Worm (Caenorhabditis elegans) whole organism, L4 larva: ENCODE data around the gene Y51A2D.18.

Experiments
- F10B5.3 ChIP-seq: sonication (generic microtip); optimal IDR thresholded peaks from 2 replicates; lab custom pipeline; 2016; ENCODE audit warnings: mild to moderate bottlenecking, missing genetic modification characterization, missing compliant biosample characterization
- F44E2.7 ChIP-seq: fragments of 200-800 bp; sonication (Bioruptor generic); IDR thresholded peaks from 2 replicates; pipeline ENCODE4 v2.1.2; 2022; ENCODE audit warnings: missing genetic modification characterization, missing compliant biosample characterization
- R02D3.7 ChIP-seq: fragments of 150-350 bp; sonication (generic microtip); optimal IDR thresholded peaks from 3 replicates; lab custom pipeline; 2014; ENCODE audit warnings: missing biosample characterization, missing genetic modification characterization
- T20F7.1 ChIP-seq: fragments of 200-800 bp; sonication (Bioruptor generic); optimal IDR thresholded peaks from 2 replicates; lab custom pipeline; 2018; ENCODE audit warnings: mild to moderate bottlenecking, missing genetic modification characterization, missing compliant biosample characterization
- Y105C5A.15 ChIP-seq: fragments of 200-800 bp; sonication (Bioruptor generic); IDR thresholded peaks from 2 replicates; pipeline ENCODE4 v1.3.6; 2022; ENCODE audit warnings: missing genetic modification characterization, missing compliant biosample characterization
- ZK337.2 ChIP-seq: fragments of 200-800 bp; sonication (Bioruptor generic); IDR thresholded peaks from 2 replicates; pipeline ENCODE4 v1.3.6; 2022; ENCODE audit warnings: missing genetic modification reagents, missing genetic modification characterization, missing compliant biosample characterization
- ZK546.5 ChIP-seq, 2 experiments: sonication (generic microtip); optimal IDR thresholded peaks; 2 replicates each; lab custom pipeline; 2017; ENCODE audit warnings: missing biosample characterization in 2 of 2, missing genetic modification characterization in 2 of 2
- aha-1 ChIP-seq: fragments of 150-350 bp; peaks from one replicate; lab custom pipeline; 2014; ENCODE audit warnings: missing biosample characterization, missing genetic modification characterization
- aly-2 ChIP-seq: sonication (generic microtip); optimal IDR thresholded peaks from 2 replicates; lab custom pipeline; 2018; ENCODE audit warnings: missing biosample characterization, missing genetic modification characterization
- arid-1 ChIP-seq: fragments of 200-800 bp; sonication (Bioruptor generic); conservative IDR thresholded peaks from 2 replicates; pipeline ENCODE4 v1.3.6; 2022; ENCODE audit warnings: missing genetic modification reagents, missing genetic modification characterization, missing compliant biosample characterization
- attf-4 ChIP-seq: sonication (generic microtip); optimal IDR thresholded peaks from 3 replicates; lab custom pipeline; 2017; ENCODE audit warnings: missing biosample characterization, missing genetic modification characterization
- ceh-32 ChIP-seq: sonication (generic microtip); optimal IDR thresholded peaks from 2 replicates; lab custom pipeline; 2016; ENCODE audit warnings: mild to moderate bottlenecking, missing genetic modification characterization, missing compliant biosample characterization; ENCODE audit not compliant: poor library complexity
- ceh-62 ChIP-seq: sonication (generic microtip); optimal IDR thresholded peaks from 2 replicates; lab custom pipeline; 2017; ENCODE audit warnings: missing biosample characterization, missing genetic modification characterization
- ces-1 ChIP-seq: fragments of 150-350 bp; sonication (generic microtip); optimal IDR thresholded peaks from 4 replicates; lab custom pipeline; 2014; ENCODE audit warnings: missing biosample characterization, missing genetic modification reagents, missing genetic modification characterization
- cey-2 ChIP-seq: sonication (generic microtip); optimal IDR thresholded peaks from 3 replicates; lab custom pipeline; 2017; ENCODE audit warnings: missing genetic modification characterization, mild to moderate bottlenecking, missing compliant biosample characterization, antibody characterized with exemption, borderline replicate concordance; ENCODE audit not compliant: insufficient read depth
- ctbp-1 ChIP-seq: fragments of 200-800 bp; sonication (Bioruptor generic); IDR thresholded peaks from 2 replicates; pipeline ENCODE4 v1.3.6; 2022; ENCODE audit warnings: missing genetic modification reagents, missing genetic modification characterization, missing compliant biosample characterization
- dmd-8 ChIP-seq: fragments of 200-800 bp; sonication (Bioruptor generic); IDR thresholded peaks from 2 replicates; pipeline ENCODE4 v1.3.6; 2022; ENCODE audit warnings: missing genetic modification characterization, missing compliant biosample characterization
- duxl-1 ChIP-seq: sonication (generic microtip); optimal IDR thresholded peaks from 2 replicates; lab custom pipeline; 2016; ENCODE audit warnings: mild to moderate bottlenecking, missing genetic modification characterization, moderate library complexity, missing compliant biosample characterization; ENCODE audit not compliant: poor library complexity
- fkh-10 ChIP-seq: fragments of 150-350 bp; optimal IDR thresholded peaks from 2 replicates; lab custom pipeline; 2014; ENCODE audit warnings: missing biosample characterization, missing genetic modification reagents, missing genetic modification characterization
- hif-1 ChIP-seq, 2 experiments: sonication (generic microtip); optimal IDR thresholded peaks; 2 replicates each; lab custom pipeline; 2016 to 2017; ENCODE audit warnings: missing compliant biosample characterization in 2 of 2, missing genetic modification characterization in 2 of 2, missing genetic modification reagents in 2 of 2, missing genotype in 2 of 2, mild to moderate bottlenecking in 1 of 2
- hlh-30 ChIP-seq: sonication (generic microtip); optimal IDR thresholded peaks from 2 replicates; lab custom pipeline; 2017; ENCODE audit warnings: antibody characterized with exemption, mild to moderate bottlenecking, missing genetic modification characterization, missing compliant biosample characterization; ENCODE audit not compliant: insufficient read depth
- hmg-1.1 ChIP-seq: fragments of 200-800 bp; sonication (Bioruptor generic); IDR thresholded peaks from 2 replicates; pipeline ENCODE4 v1.3.6; 2022; ENCODE audit warnings: missing genetic modification reagents, missing genetic modification characterization, missing compliant biosample characterization
- lim-7 ChIP-seq: fragments of 200-800 bp; sonication (Bioruptor generic); IDR thresholded peaks from 2 replicates; pipeline ENCODE4 v1.3.6; 2022; ENCODE audit warnings: missing genetic modification characterization, missing compliant biosample characterization
- lin-1 ChIP-seq: fragments of 200-800 bp; sonication (Bioruptor generic); IDR thresholded peaks from 2 replicates; pipeline ENCODE4 v1.3.6; 2022; ENCODE audit warnings: missing genetic modification reagents, missing genetic modification characterization, missing compliant biosample characterization
- lin-15B ChIP-seq: fragments of 150-350 bp; sonication (generic microtip); optimal IDR thresholded peaks from 3 replicates; lab custom pipeline; 2014; ENCODE audit warnings: missing biosample characterization, missing genetic modification characterization
- lir-3 ChIP-seq: sonication (generic microtip); optimal IDR thresholded peaks from 2 replicates; lab custom pipeline; 2016; ENCODE audit warnings: mild to moderate bottlenecking, missing genetic modification characterization, missing compliant biosample characterization
- lsy-2 ChIP-seq, 2 experiments: fragments of 150-350 bp in 1 of 2; sonication (generic microtip) in 1 of 2; optimal IDR thresholded peaks; 2 replicates each; lab custom pipeline; 2014 to 2017; ENCODE audit warnings: missing biosample characterization in 2 of 2, missing genetic modification characterization in 2 of 2
- madf-5 ChIP-seq, 2 experiments: fragments of 200-800 bp; sonication (Bioruptor generic); IDR thresholded peaks; 2 replicates each; pipeline ENCODE4 v1.3.6; 2022; ENCODE audit warnings: missing compliant biosample characterization in 2 of 2, missing genetic modification characterization in 2 of 2
- mdl-1 ChIP-seq, 2 experiments: fragments of 150-350 bp in 1 of 2; sonication (generic microtip) in 1 of 2; optimal IDR thresholded peaks; 2 replicates each; lab custom pipeline; 2014 to 2017; ENCODE audit warnings: missing biosample characterization in 2 of 2, missing genetic modification characterization in 2 of 2
- mdt-29 ChIP-seq: fragments of 200-800 bp; sonication (Bioruptor generic); IDR thresholded peaks from 2 replicates; pipeline ENCODE4 v1.3.6; 2022; ENCODE audit warnings: missing genetic modification reagents, missing genetic modification characterization, missing compliant biosample characterization
- mep-1 ChIP-seq: fragments of 150-350 bp; sonication (generic microtip); optimal IDR thresholded peaks from 3 replicates; lab custom pipeline; 2014; ENCODE audit warnings: missing biosample characterization, missing genetic modification characterization
- mes-2 ChIP-seq: sonication (generic microtip); optimal IDR thresholded peaks from 2 replicates; lab custom pipeline; 2016; ENCODE audit warnings: missing genotype, mild to moderate bottlenecking, missing genetic modification characterization, missing compliant biosample characterization; ENCODE audit not compliant: poor library complexity, severe bottlenecking
- nhr-42 ChIP-seq: fragments of 200-800 bp; sonication (Bioruptor generic); IDR thresholded peaks from 2 replicates; pipeline ENCODE4 v1.3.6; 2022; ENCODE audit warnings: missing genetic modification characterization, missing compliant biosample characterization
- nhr-6 ChIP-seq: fragments of 150-350 bp; optimal IDR thresholded peaks from 2 replicates; lab custom pipeline; 2014; ENCODE audit warnings: missing biosample characterization, missing genetic modification characterization
- php-3 ChIP-seq: fragments of 200-800 bp; sonication (Bioruptor generic); IDR thresholded peaks from 2 replicates; pipeline ENCODE4 v1.3.6; 2022; ENCODE audit warnings: missing genetic modification reagents, missing genetic modification characterization, missing compliant biosample characterization
- tag-97 ChIP-seq: fragments of 200-800 bp; sonication (Bioruptor generic); IDR thresholded peaks from 2 replicates; pipeline ENCODE4 v1.3.6; 2022; ENCODE audit warnings: missing genetic modification characterization, missing compliant biosample characterization
- unc-62 ChIP-seq, 3 experiments: fragments of 150-350 bp in 1 of 3; sonication (generic microtip); optimal IDR thresholded peaks in 2 of 3; peaks in 1 of 3; 1 replicate in 1 of 3; 2 replicates in 2 of 3; lab custom pipeline; 2014 to 2017; ENCODE audit warnings: missing biosample characterization in 3 of 3, missing genetic modification characterization in 3 of 3, missing genetic modification reagents in 3 of 3, missing genotype in 1 of 3
- zip-11 ChIP-seq: fragments of 200-800 bp; sonication (Bioruptor generic); IDR thresholded peaks from 2 replicates; pipeline ENCODE4 v1.3.6; 2022; ENCODE audit warnings: missing genetic modification characterization, missing compliant biosample characterization

Gene Y51A2D.18

DNA sequence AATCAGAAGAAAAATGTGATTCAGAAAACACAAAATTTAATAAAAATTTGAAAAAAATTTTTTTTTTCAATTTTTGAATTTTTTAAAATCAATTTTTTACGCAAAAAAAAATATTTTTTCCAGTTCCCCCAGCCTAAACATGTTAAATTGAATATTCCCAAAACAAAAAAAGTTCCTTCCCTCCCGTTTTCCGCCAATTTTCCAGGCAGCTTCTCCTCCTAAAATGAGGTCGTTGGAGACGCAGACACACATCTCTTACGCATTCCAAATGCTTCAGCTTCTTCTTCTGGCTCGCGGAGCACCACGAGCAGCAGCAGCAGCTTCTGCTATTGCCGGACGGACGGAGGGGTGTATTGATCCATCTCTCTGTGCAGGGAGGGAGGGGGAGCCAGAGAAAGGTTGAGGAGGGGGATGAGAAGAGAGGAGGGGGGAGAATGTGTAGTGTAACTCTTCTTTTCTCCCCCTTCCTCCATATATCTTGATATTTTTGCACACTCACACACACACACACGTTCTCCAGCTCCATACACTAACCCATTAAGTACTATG, 3.3 kb upstream of the Y51A2D.18 start (continued):
- TF ChIP-seq hif-1 (tag; optimal IDR thresholded peaks at IDR 0.05; lab: Kevin White, UChicago) (no peak), ctbp-1 (GFP tag; lab: Robert Waterston, UW) (peak; percentile 78), hlh-30 (peak; percentile 52), attf-4 (no peak), lin-15B (tag; lab: Kevin White, UChicago) (no peak), arid-1 (GFP tag; lab: Robert Waterston, UW) (no peak), lsy-2 (tag; optimal IDR thresholded peaks at IDR 0.05; lab: Kevin White, UChicago) (peak in 1 of 2 experiments; percentile 40), T20F7.1 (GFP tag; lab: Kevin White, UChicago) (no peak), fkh-10 (peak; percentile 40), lir-3 (tag; lab: Kevin White, UChicago) (no peak), mdl-1 (tag; optimal IDR thresholded peaks at IDR 0.05; lab: Kevin White, UChicago) (peak in 1 of 2 experiments; percentile 45)

DNA sequence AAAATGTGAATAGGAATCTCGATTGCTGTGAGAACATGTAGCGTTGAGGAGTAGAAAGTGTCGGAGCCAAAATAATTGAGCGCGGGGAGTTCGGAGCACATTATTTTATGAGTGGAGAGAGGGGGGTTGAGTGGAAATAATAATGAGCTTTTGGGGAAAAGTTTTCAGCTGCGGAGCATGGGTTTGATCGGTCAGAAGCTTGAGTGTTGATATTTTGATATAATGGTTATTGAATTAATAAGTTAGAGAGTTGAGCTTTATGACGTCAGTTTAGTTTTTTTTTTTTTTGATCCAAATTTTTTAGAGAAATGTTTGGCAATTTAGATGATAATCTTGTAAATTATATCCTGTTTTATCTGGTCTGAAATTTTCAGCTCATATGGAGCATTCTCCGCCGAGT, 6.8 kb downstream of the Y51A2D.18 start, which contains the start of gene srh-178:
srh-178 (minus strand) TSS at position 101 of the 400 bp plus-strand sequence.
- TF ChIP-seq ceh-32 (tag; lab: Kevin White, UChicago) (no peak), ZK337.2 (GFP tag; lab: Robert Waterston, UW) (no peak), mep-1 (tag; lab: Kevin White, UChicago) (no peak), madf-5 (GFP tag; IDR thresholded peaks at IDR 0.05; lab: Robert Waterston, UW) (no peak), lsy-2 (tag; optimal IDR thresholded peaks at IDR 0.05; lab: Kevin White, UChicago) (no peak), F44E2.7 (GFP tag; lab: Robert Waterston, UW) (no peak), lim-7 (GFP tag; lab: Robert Waterston, UW) (no peak), php-3 (no peak), zip-11 (GFP tag; lab: Robert Waterston, UW) (no peak), ceh-62 (no peak), fkh-10 (no peak), nhr-6 (tag; lab: Kevin White, UChicago) (no peak), hmg-1.1 (GFP tag; lab: Robert Waterston, UW) (no peak), nhr-42 (GFP tag; lab: Robert Waterston, UW) (no peak), Y105C5A.15 (GFP tag; lab: Robert Waterston, UW) (no peak), mdt-29 (no peak)

- TF ChIP-seq dmd-8 (GFP tag; lab: Robert Waterston, UW) (no peak), duxl-1 (tag; lab: Kevin White, UChicago) (no peak), cey-2 (tag; lab: Kevin White, UChicago) (no peak), unc-62 (GFP tag; optimal IDR thresholded peaks at IDR 0.05 in 1 of 2; lab: Kevin White, UChicago) (no peak), unc-62 (tag; optimal IDR thresholded peaks at IDR 0.05; lab: Kevin White, UChicago) (no peak), mep-1 (tag; lab: Kevin White, UChicago) (no peak), ces-1 (GFP tag; lab: Kevin White, UChicago) (no peak), F10B5.3 (tag; lab: Kevin White, UChicago) (no peak), ceh-32 (tag; lab: Kevin White, UChicago) (no peak), mes-2 (tag; lab: Kevin White, UChicago) (no peak), R02D3.7 (tag; lab: Kevin White, UChicago) (no peak), aha-1 (tag; lab: Kevin White, UChicago) (no peak), tag-97 (no peak), aly-2 (tag; lab: Kevin White, UChicago) (no peak), ctbp-1 (GFP tag; lab: Robert Waterston, UW) (no peak), ZK546.5 (tag; optimal IDR thresholded peaks at IDR 0.05; lab: Kevin White, UChicago) (no peak), lin-1 (GFP tag; lab: Robert Waterston, UW) (no peak)
- TF ChIP-seq, all 104 proteins: peak for 0
Measured at ce11 chrV:18476090-18476489, 11.0 kb downstream of the Y51A2D.18 start, which contains the start of gene srh-179. srh-179 (plus strand) TSS chrV:18476390.
